Worm (Caenorhabditis elegans) whole organism, L2 larva: ENCODE measurements around the gene F40G9.8.

Experiments
- ZK546.5 ChIP-seq: sonication (generic microtip); optimal IDR thresholded peaks from 2 replicates; lab custom pipeline; 2017; ENCODE audit warnings: missing biosample characterization, missing genetic modification characterization
- aly-2 ChIP-seq: fragments of 150-350 bp; optimal IDR thresholded peaks from 2 replicates; lab custom pipeline; 2014; ENCODE audit warnings: missing biosample characterization, missing genetic modification characterization
- egl-27 ChIP-seq: sonication (generic microtip); optimal IDR thresholded peaks from 3 replicates; lab custom pipeline; 2017; ENCODE audit warnings: missing biosample characterization, missing genetic modification reagents, missing genetic modification characterization
- elt-1 ChIP-seq: fragments of 150-350 bp; optimal IDR thresholded peaks from 2 replicates; lab custom pipeline; 2014; ENCODE audit warnings: missing biosample characterization, missing genetic modification characterization
- elt-3 ChIP-seq: sonication (generic microtip); optimal IDR thresholded peaks from 2 replicates; lab custom pipeline; 2017; ENCODE audit warnings: missing biosample characterization, missing genetic modification characterization
- lsy-2 ChIP-seq, 2 experiments: fragments of 150-350 bp in 1 of 2; sonication (generic microtip) in 1 of 2; optimal IDR thresholded peaks; 2 replicates each; lab custom pipeline; 2014 to 2017; ENCODE audit warnings: missing biosample characterization in 2 of 2, missing genetic modification characterization in 2 of 2
- nhr-11 ChIP-seq: fragments of 150-350 bp; optimal IDR thresholded peaks from 2 replicates; lab custom pipeline; 2014; ENCODE audit warnings: missing biosample characterization, missing genetic modification characterization
- unc-39 ChIP-seq: fragments of 150-350 bp; optimal IDR thresholded peaks from 2 replicates; lab custom pipeline; 2014; ENCODE audit warnings: missing biosample characterization, missing genetic modification characterization
- unc-55 ChIP-seq: fragments of 150-350 bp; sonication (generic microtip); optimal IDR thresholded peaks from 3 replicates; lab custom pipeline; 2014; ENCODE audit warnings: missing biosample characterization, missing genetic modification reagents, missing genetic modification characterization
- unc-62 ChIP-seq: fragments of 150-350 bp; optimal IDR thresholded peaks from 2 replicates; lab custom pipeline; 2014; ENCODE audit warnings: missing biosample characterization, missing genetic modification reagents, missing genetic modification characterization
- ztf-4 ChIP-seq: fragments of 150-350 bp; optimal IDR thresholded peaks from 2 replicates; lab custom pipeline; 2014; ENCODE audit warnings: missing biosample characterization, missing genetic modification characterization

ce11 chrIII:208793-209694, 44.4 kb upstream of the F40G9.8 start:
- TF ChIP-seq unc-39 (tag; lab: Kevin White, UChicago) (no peak), nhr-11 (tag; lab: Kevin White, UChicago) (no peak), aly-2 (tag; lab: Kevin White, UChicago) (no peak), elt-3 (no peak), unc-62 (GFP tag; lab: Kevin White, UChicago) (no peak), lsy-2 (tag; optimal IDR thresholded peaks at IDR 0.05; lab: Kevin White, UChicago) (no peak), egl-27 (tag; lab: Kevin White, UChicago) (no peak), ztf-4 (tag; lab: Kevin White, UChicago) (no peak), elt-1 (no peak), ZK546.5 (tag; lab: Kevin White, UChicago) (no peak), unc-55 (GFP tag; lab: Kevin White, UChicago) (no peak)
